Worm (Caenorhabditis elegans) whole organism, L4/young adult: Measurements from ENCODE around the gene nfyb-1.
"Not testable (repeated sequence)": the region's sequence is repeated elsewhere in the genome, so short reads cannot be mapped to it uniquely, and the experiment has no call there.

ENCODE experiments used
- W03F9.2 ChIP-seq: fragments of 150-350 bp; optimal IDR thresholded peaks from 2 replicates; lab custom pipeline; 2014; ENCODE audit warnings: missing biosample characterization, missing genetic modification characterization
- dao-5 ChIP-seq: sonication (generic microtip); optimal IDR thresholded peaks from 2 replicates; lab custom pipeline; 2016; ENCODE audit warnings: missing genotype, missing genetic modification characterization, moderate library complexity, missing compliant biosample characterization
- him-1 ChIP-seq: sonication (generic microtip); optimal IDR thresholded peaks from 2 replicates; lab custom pipeline; 2016; ENCODE audit warnings: missing genotype, missing genetic modification reagents, missing genetic modification characterization, missing compliant biosample characterization

The nfyb-1 gene

ce11 chrII:461297-461696, 5.9 kb downstream of the nfyb-1 start:
- no peak for TF ChIP-seq dao-5 (tag; lab: Kevin White, UChicago)
- TF ChIP-seq him-1 (tag; lab: Kevin White, UChicago), result no peak
- TF ChIP-seq W03F9.2 (tag; lab: Kevin White, UChicago), result no peak

- TF ChIP-seq W03F9.2 (tag; lab: Kevin White, UChicago), result no peak
- TF ChIP-seq him-1 (tag; lab: Kevin White, UChicago), result no peak
- TF ChIP-seq dao-5 (tag; lab: Kevin White, UChicago), result no peak
Observed at ce11 chrII:460835-461234, 6.3 kb downstream of the nfyb-1 start, which contains the start of gene W10D9.3. Gene W10D9.3 (minus strand): TSS chrII:460935.

ce11 chrII:457790-458189, 9.4 kb downstream of the nfyb-1 start, which contains the start of gene gvd-1:
Gene gvd-1 (minus strand): TSS chrII:457890.
- TF ChIP-seq him-1 (tag; lab: Kevin White, UChicago) (no peak), dao-5 (tag; lab: Kevin White, UChicago) (no peak), W03F9.2 (tag; lab: Kevin White, UChicago) (no peak)

- TF ChIP-seq dao-5 (tag; lab: Kevin White, UChicago) (no peak), him-1 (tag; lab: Kevin White, UChicago) (no peak), W03F9.2 (tag; lab: Kevin White, UChicago) (no peak)
Observed at ce11 chrII:456371-456770, 10.8 kb downstream of the nfyb-1 start.

ce11 chrII:454646-455045, 12.5 kb downstream of the nfyb-1 start, which contains the start of gene W10D9.1:
Gene W10D9.1 (plus strand): TSS chrII:454946.
- not testable (repeated sequence) for TF ChIP-seq dao-5, W03F9.2, him-1 (tag; lab: Kevin White, UChicago)

ce11 chrII:441102-441501, 26.1 kb downstream of the nfyb-1 start, which contains the start of gene C24H12.1:
Gene C24H12.1 (plus strand): TSS chrII:441402.
- TF ChIP-seq W03F9.2, him-1, dao-5 (tag; lab: Kevin White, UChicago): not testable (repeated sequence)

- TF ChIP-seq dao-5 (tag; lab: Kevin White, UChicago) (no peak), W03F9.2 (tag; lab: Kevin White, UChicago) (no peak), him-1 (tag; lab: Kevin White, UChicago) (no peak)
Observed at ce11 chrII:437279-437678, 29.9 kb downstream of the nfyb-1 start.

ce11 chrII:423086-423485, 44.1 kb downstream of the nfyb-1 start, which contains the start of gene C24H12.8:
Gene C24H12.8 (minus strand): TSS chrII:423186.
- TF ChIP-seq dao-5 (tag; lab: Kevin White, UChicago), result no peak
- no peak for TF ChIP-seq him-1 (tag; lab: Kevin White, UChicago)

- no peak for TF ChIP-seq W03F9.2 (tag; lab: Kevin White, UChicago)
- TF ChIP-seq dao-5 (tag; lab: Kevin White, UChicago), result no peak
- no peak for TF ChIP-seq him-1 (tag; lab: Kevin White, UChicago)
Observed at ce11 chrII:418782-419181, 48.4 kb downstream of the nfyb-1 start, which contains the start of gene C24H12.6. Gene C24H12.6 (minus strand): TSS chrII:418882.
